Fruit fly (Drosophila melanogaster): ENCODE data around the gene chas.
A peak's percentile ranks its signal among the peaks of the same experiment; 100 is the strongest.

chas gene

dm6 chrX:17702738-17703570 is 4.4 kb upstream of the chas start, which contains the start of the genes CG8188 and par-6 (continued):
- no peak for TF ChIP-seq CG15479 (GFP tag; optimal IDR thresholded peaks at IDR 0.05)
- peak; percentile 71 for TF ChIP-seq mirr (GFP tag; optimal IDR thresholded peaks at IDR 0.05)
- TF ChIP-seq CG30020 (tag; optimal IDR thresholded peaks at IDR 0.05): peak; percentile 57
- peak; percentile 87 for TF ChIP-seq CG13296 (GFP tag; optimal IDR thresholded peaks at IDR 0.05)
- peak; percentile 91 for TF ChIP-seq CG13775 (GFP tag; optimal IDR thresholded peaks at IDR 0.05)
- TF ChIP-seq CG6765 (GFP tag; optimal IDR thresholded peaks at IDR 0.05): peak; percentile 56
- TF ChIP-seq Ptx1 (GFP tag; IDR thresholded peaks at IDR 0.05): peak; percentile 94
- peak; percentile 60 for TF ChIP-seq nom (GFP tag; optimal IDR thresholded peaks at IDR 0.05)
- TF ChIP-seq Drgx (GFP tag; IDR thresholded peaks at IDR 0.05): peak; percentile 76
- peak; percentile 55 for TF ChIP-seq salm (tag; optimal IDR thresholded peaks at IDR 0.05)
- TF ChIP-seq vnd (GFP tag; IDR thresholded peaks at IDR 0.05; ENCODE audit: partially characterized antibody): peak; percentile 69
- TF ChIP-seq Hand (GFP tag; optimal IDR thresholded peaks at IDR 0.05): peak; percentile 47
- TF ChIP-seq CrebB (tag; optimal IDR thresholded peaks at IDR 0.05): peak; percentile 84
- peak; percentile 89 for TF ChIP-seq caup (GFP tag; optimal IDR thresholded peaks at IDR 0.05; ENCODE audit: severe bottlenecking)
- TF ChIP-seq Sox100B (GFP tag; optimal IDR thresholded peaks at IDR 0.05): peak; percentile 69
- peak; percentile 87 for TF ChIP-seq sob (GFP tag; IDR thresholded peaks at IDR 0.05)
- TF ChIP-seq Ets97D (GFP tag; optimal IDR thresholded peaks at IDR 0.05): peak; percentile 68
- peak; percentile 4; the same call in 1 of the 2 replicates for TF ChIP-seq aop (GFP tag; IDR thresholded peaks at IDR 0.05)
- peak; percentile 83 for TF ChIP-seq CG14050 (GFP tag; IDR thresholded peaks at IDR 0.05)
- TF ChIP-seq Trl (optimal IDR thresholded peaks at IDR 0.05): no peak
- peak; percentile 89 for TF ChIP-seq Trl (GFP tag; optimal IDR thresholded peaks at IDR 0.05)
- peak; percentile 43 for TF ChIP-seq grn (GFP tag; optimal IDR thresholded peaks at IDR 0.05)
- TF ChIP-seq vvl (GFP tag; IDR thresholded peaks at IDR 0.05): peak; percentile 92
- TF ChIP-seq lab (GFP tag; optimal IDR thresholded peaks at IDR 0.05): peak; percentile 90
- TF ChIP-seq CG13287 (GFP tag; IDR thresholded peaks at IDR 0.05; ENCODE audit: partially characterized antibody): peak; percentile 75
- TF ChIP-seq gt (GFP tag; IDR thresholded peaks at IDR 0.05): peak; percentile 64
- peak; percentile 81 for TF ChIP-seq Mes4 (GFP tag; optimal IDR thresholded peaks at IDR 0.05)
- TF ChIP-seq zen2 (GFP tag; IDR thresholded peaks at IDR 0.05; ENCODE audit: partially characterized antibody): no peak; the same call in 2 of the 3 replicates
- peak; percentile 77 for TF ChIP-seq Usf (GFP tag; optimal IDR thresholded peaks at IDR 0.05)
- TF ChIP-seq CG8290 (GFP tag; optimal IDR thresholded peaks at IDR 0.05): no peak
- peak; percentile 16 to 63 for TF ChIP-seq CG8290 (tag; optimal IDR thresholded peaks at IDR 0.05)
- TF ChIP-seq CG4730 (GFP tag; IDR thresholded peaks at IDR 0.05): peak; percentile 78
- TF ChIP-seq Fer3 (tag; optimal IDR thresholded peaks at IDR 0.05): peak; percentile 87
- TF ChIP-seq Atf6 (GFP tag; IDR thresholded peaks at IDR 0.05): peak; percentile 87
- TF ChIP-seq HLHmδ (GFP tag; optimal IDR thresholded peaks at IDR 0.05): no peak
- peak; percentile 17 for TF ChIP-seq zf30C (GFP tag; optimal IDR thresholded peaks at IDR 0.05)
- peak; percentile 86 for TF ChIP-seq Dbx (GFP tag; IDR thresholded peaks at IDR 0.05)
- peak; percentile 81 for TF ChIP-seq gcm (GFP tag; optimal IDR thresholded peaks at IDR 0.05)
- TF ChIP-seq Hey (tag; optimal IDR thresholded peaks at IDR 0.05): no peak
- peak; percentile 79 to 90 for TF ChIP-seq chif (GFP tag; optimal IDR thresholded peaks at IDR 0.05)
- TF ChIP-seq Spps (tag; optimal IDR thresholded peaks at IDR 0.05): peak; percentile 54
- peak; percentile 88 for TF ChIP-seq jumu (GFP tag; optimal IDR thresholded peaks at IDR 0.05)
- TF ChIP-seq ken (GFP tag; IDR thresholded peaks at IDR 0.05): peak; percentile 91
- peak; percentile 90 for TF ChIP-seq CG6689 (GFP tag; IDR thresholded peaks at IDR 0.05)
- TF ChIP-seq Xbp1 (GFP tag; optimal IDR thresholded peaks at IDR 0.05): peak; percentile 93
- peak; percentile 75 for TF ChIP-seq CG2202 (tag; optimal IDR thresholded peaks at IDR 0.05)
- TF ChIP-seq wek (GFP tag; optimal IDR thresholded peaks at IDR 0.05): peak; percentile 67
- TF ChIP-seq pho (GFP tag; optimal IDR thresholded peaks at IDR 0.05): peak; percentile 85
- peak; percentile 84 for TF ChIP-seq her (GFP tag; optimal IDR thresholded peaks at IDR 0.05)

Measured in whole organism, embryonic.